Fruit fly (Drosophila melanogaster): Measurements from ENCODE around the gene TrissinR.

DNA sequence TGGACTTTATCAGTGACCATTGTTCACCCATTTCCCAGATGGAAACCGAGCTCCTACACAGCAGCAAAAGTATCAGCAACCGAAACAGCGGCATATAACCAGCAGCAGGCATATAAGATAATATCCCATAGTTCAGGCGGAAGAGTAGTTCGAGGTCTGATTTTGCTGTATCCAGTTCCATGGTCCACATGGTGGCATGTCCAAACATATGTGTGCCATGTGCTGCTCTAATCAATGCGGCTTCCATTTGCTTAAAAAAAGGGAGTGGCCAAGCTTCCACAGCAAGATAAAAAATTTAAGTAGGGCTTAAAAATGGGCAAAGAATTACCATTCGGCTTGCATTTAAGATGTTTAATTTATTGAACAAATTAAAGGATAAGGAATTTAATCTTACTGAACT, 43.1 kb upstream of the TrissinR start:
- TF ChIP-seq CG9948 (tag; optimal IDR thresholded peaks at IDR 0.05) = no peak
- no peak for TF ChIP-seq Pif1A (GFP tag; optimal IDR thresholded peaks at IDR 0.05)
- no peak for TF ChIP-seq Pif1B (GFP tag; optimal IDR thresholded peaks at IDR 0.05)
- no peak for TF ChIP-seq CG10348 (GFP tag; IDR thresholded peaks at IDR 0.05)
- no peak for TF ChIP-seq rn (GFP tag; IDR thresholded peaks at IDR 0.05)
- TF ChIP-seq CG4496 (GFP tag; IDR thresholded peaks at IDR 0.05) = no peak
- no peak for TF ChIP-seq EcR (GFP tag; optimal IDR thresholded peaks at IDR 0.05)
- TF ChIP-seq CG34367 (tag; optimal IDR thresholded peaks at IDR 0.05) = no peak
- no peak for TF ChIP-seq D1 (tag; optimal IDR thresholded peaks at IDR 0.05)
